Worm (Caenorhabditis elegans): ENCODE results near the gene thn-2.
A peak's percentile ranks its signal among the peaks of the same experiment; 100 is the strongest.

thn-2 gene

DNA sequence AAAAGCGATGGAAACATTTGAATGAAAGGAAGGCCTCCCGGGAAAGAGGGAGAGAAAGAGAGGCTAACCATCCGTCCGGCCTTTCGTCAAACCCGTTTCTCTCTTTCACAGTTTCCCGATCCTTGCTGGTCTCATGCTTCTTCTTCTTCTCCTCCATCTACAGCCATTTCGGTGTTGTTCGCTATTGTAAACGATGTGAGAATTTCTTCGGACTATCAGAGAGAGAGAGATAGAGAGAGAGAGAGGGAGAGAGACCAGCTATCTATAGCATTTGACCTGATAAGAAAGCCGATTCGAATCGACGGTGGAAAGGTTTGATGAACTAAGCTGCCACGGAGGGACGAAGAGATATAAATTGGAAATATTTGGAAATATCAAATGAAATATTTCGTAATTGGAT, 20.5 kb downstream of the thn-2 start:
- no peak for TF ChIP-seq dmd-4 (tag; optimal IDR thresholded peaks at IDR 0.05; ENCODE audit: borderline replicate concordance)
- no peak for TF ChIP-seq pag-3 (tag; optimal IDR thresholded peaks at IDR 0.05; ENCODE audit: borderline replicate concordance)
- TF ChIP-seq pqm-1 (tag; optimal IDR thresholded peaks at IDR 0.05) = no peak
- TF ChIP-seq ttx-3 (tag; optimal IDR thresholded peaks at IDR 0.05) = no peak
- no peak for TF ChIP-seq zip-5 (tag; optimal IDR thresholded peaks at IDR 0.05)
- no peak for TF ChIP-seq sox-2 (GFP tag; IDR thresholded peaks at IDR 0.05)
- no peak for TF ChIP-seq tbx-7 (tag; optimal IDR thresholded peaks at IDR 0.05)
- TF ChIP-seq elt-2 (tag; optimal IDR thresholded peaks at IDR 0.05) = no peak
- TF ChIP-seq lim-6 (tag; optimal IDR thresholded peaks at IDR 0.05) = no peak
- TF ChIP-seq ceh-9 (tag; optimal IDR thresholded peaks at IDR 0.05) = no peak
- no peak for TF ChIP-seq ceh-14 (tag; optimal IDR thresholded peaks at IDR 0.05)
- TF ChIP-seq unc-86 (tag; optimal IDR thresholded peaks at IDR 0.05) = no peak
- no peak for TF ChIP-seq syd-9 (tag; optimal IDR thresholded peaks at IDR 0.05)
- no peak for TF ChIP-seq hlh-6 (tag; optimal IDR thresholded peaks at IDR 0.05)
- no peak for TF ChIP-seq nfya-1 (tag; optimal IDR thresholded peaks at IDR 0.05)
- no peak for TF ChIP-seq ceh-22 (tag; optimal IDR thresholded peaks at IDR 0.05)
- no peak for TF ChIP-seq ceh-2 (tag; optimal IDR thresholded peaks at IDR 0.05)
- TF ChIP-seq C38D4.7 (GFP tag; optimal IDR thresholded peaks at IDR 0.05) = no peak

DNA sequence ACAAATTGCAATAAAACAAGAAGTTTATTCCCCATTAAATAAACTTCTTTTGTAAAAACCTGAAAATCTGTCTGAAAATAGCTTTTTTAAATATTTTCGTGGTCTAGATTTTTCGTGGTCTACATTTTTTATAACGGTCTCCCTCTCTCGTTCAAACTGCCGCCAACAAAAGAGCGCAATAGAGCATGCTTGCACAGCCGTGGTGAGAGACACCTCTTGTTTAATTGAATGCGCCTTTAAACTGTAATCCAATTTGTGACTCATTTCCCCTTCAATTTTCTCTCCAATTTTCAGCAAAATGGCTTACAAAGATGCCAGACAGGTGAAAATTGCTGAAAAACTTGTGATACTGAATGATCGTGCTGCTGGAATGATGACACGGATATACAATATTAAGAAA, 21.2 kb downstream of the thn-2 start, which contains the start of gene gex-3:
Gene gex-3, plus strand, starts transcription at position 295 of the 400 bp plus-strand sequence.
- TF ChIP-seq rnt-1 (tag; optimal IDR thresholded peaks at IDR 0.05) (peak; percentile 19), eyg-1 (tag; optimal IDR thresholded peaks at IDR 0.05) (no peak), pag-3 (tag; optimal IDR thresholded peaks at IDR 0.05; ENCODE audit: borderline replicate concordance) (no peak), ets-4 (tag; optimal IDR thresholded peaks at IDR 0.05) (no peak), ceh-45 (GFP tag; IDR thresholded peaks at IDR 0.05) (no peak), elt-2 (tag; optimal IDR thresholded peaks at IDR 0.05) (no peak), T23F11.4 (GFP tag; optimal IDR thresholded peaks at IDR 0.05) (no peak), C38D4.7 (GFP tag; optimal IDR thresholded peaks at IDR 0.05) (no peak), tbx-2 (tag; optimal IDR thresholded peaks at IDR 0.05) (peak; percentile 34), ceh-30 (tag; optimal IDR thresholded peaks at IDR 0.05) (no peak), dmd-4 (tag; optimal IDR thresholded peaks at IDR 0.05; ENCODE audit: borderline replicate concordance) (no peak), ref-2 (tag; optimal IDR thresholded peaks at IDR 0.05) (peak; percentile 32), madf-2 (tag; optimal IDR thresholded peaks at IDR 0.05) (no peak), pat-9 (tag; optimal IDR thresholded peaks at IDR 0.05) (no peak), ceh-34 (tag; optimal IDR thresholded peaks at IDR 0.05) (peak; percentile 9), unc-55 (GFP tag; optimal IDR thresholded peaks at IDR 0.05) (peak; percentile 58), ceh-19 (GFP tag; optimal IDR thresholded peaks at IDR 0.05) (no peak), fax-1 (tag; optimal IDR thresholded peaks at IDR 0.05) (no peak), ttx-3 (tag; optimal IDR thresholded peaks at IDR 0.05) (no peak), ceh-48 (tag; optimal IDR thresholded peaks at IDR 0.05) (no peak), ceh-22 (tag; optimal IDR thresholded peaks at IDR 0.05) (no peak), odd-2 (tag; optimal IDR thresholded peaks at IDR 0.05) (no peak), ceh-2 (tag; optimal IDR thresholded peaks at IDR 0.05) (peak; percentile 33), che-1 (tag; optimal IDR thresholded peaks at IDR 0.05) (no peak), F13H6.1 (tag; optimal IDR thresholded peaks at IDR 0.05) (no peak), syd-9 (tag; optimal IDR thresholded peaks at IDR 0.05) (no peak), nfya-1 (tag; optimal IDR thresholded peaks at IDR 0.05) (peak; percentile 61), pha-4 (tag; optimal IDR thresholded peaks at IDR 0.05) (no peak), unc-42 (tag; optimal IDR thresholded peaks at IDR 0.05) (peak; percentile 100), hlh-30 (tag; optimal IDR thresholded peaks at IDR 0.05; ENCODE audit: insufficient read depth) (peak; percentile 32), C08G9.2 (tag; optimal IDR thresholded peaks at IDR 0.05) (no peak), ceh-14 (tag; optimal IDR thresholded peaks at IDR 0.05) (no peak), nhr-232 (tag; optimal IDR thresholded peaks at IDR 0.05) (no peak), hlh-15 (tag; optimal IDR thresholded peaks at IDR 0.05) (no peak), ztf-16 (tag; optimal IDR thresholded peaks at IDR 0.05) (no peak), pqm-1 (tag; optimal IDR thresholded peaks at IDR 0.05) (no peak), hlh-13 (GFP tag; optimal IDR thresholded peaks at IDR 0.05) (no peak), lim-6 (tag; optimal IDR thresholded peaks at IDR 0.05) (no peak), unc-3 (GFP tag; conservative IDR thresholded peaks at IDR 0.05) (no peak), unc-3 (tag; optimal IDR thresholded peaks at IDR 0.05) (peak; percentile 6), Y22D7AL.16 (tag; optimal IDR thresholded peaks at IDR 0.05) (no peak), ceh-31 (tag; optimal IDR thresholded peaks at IDR 0.05) (peak; percentile 81), nhr-11 (tag; optimal IDR thresholded peaks at IDR 0.05) (no peak), pax-1 (tag; optimal IDR thresholded peaks at IDR 0.05) (no peak), fkh-6 (tag; optimal IDR thresholded peaks at IDR 0.05) (no peak)

All from whole organism, late embryonic.